Fruit fly (Drosophila melanogaster): ENCODE results near the gene Lcp65Ab2.

The Lcp65Ab2 gene

dm6 chr3L:6184884-6185438, 38.5 kb downstream of the Lcp65Ab2 start, which contains the start of the genes D19B and CG43293 (continued):
- TF ChIP-seq abd-A (tag; optimal IDR thresholded peaks at IDR 0.05) (no peak), CG11560 (tag; IDR thresholded peaks at IDR 0.05) (peak; percentile 72; the same call in 2 of the 3 replicates), Xrp1 (GFP tag; IDR thresholded peaks at IDR 0.05) (peak; percentile 95), CG6254 (GFP tag; optimal IDR thresholded peaks at IDR 0.05) (peak; percentile 77), CG30403 (GFP tag; optimal IDR thresholded peaks at IDR 0.05) (peak; percentile 92), crol (GFP tag; IDR thresholded peaks at IDR 0.05) (peak; percentile 34; the same call in 1 of the 2 replicates), D19A (tag; optimal IDR thresholded peaks at IDR 0.05) (peak; percentile 94), Dref (GFP tag; IDR thresholded peaks at IDR 0.05) (peak; percentile 86), CG2678 (tag; optimal IDR thresholded peaks at IDR 0.05) (peak; percentile 90), corto (GFP tag; optimal IDR thresholded peaks at IDR 0.05) (no peak), Usf (GFP tag; optimal IDR thresholded peaks at IDR 0.05) (peak; percentile 72), Atf-2 (GFP tag; optimal IDR thresholded peaks at IDR 0.05) (peak; percentile 73), Dip3 (GFP tag; optimal IDR thresholded peaks at IDR 0.05) (peak; percentile 83), CG12071 (GFP tag; optimal IDR thresholded peaks at IDR 0.05) (peak; percentile 88), ftz-f1 (GFP tag; optimal IDR thresholded peaks at IDR 0.05) (peak; percentile 79), CG2199 (GFP tag; IDR thresholded peaks at IDR 0.05) (peak; percentile 82), Mes4 (GFP tag; optimal IDR thresholded peaks at IDR 0.05) (peak; percentile 56), peb (GFP tag; IDR thresholded peaks at IDR 0.05) (peak; percentile 61), CG6683 (GFP tag; optimal IDR thresholded peaks at IDR 0.05) (peak; percentile 69), cad (GFP tag; optimal IDR thresholded peaks at IDR 0.05) (no peak), CG5953 (GFP tag; IDR thresholded peaks at IDR 0.05) (peak; percentile 87), CG7556 (GFP tag; optimal IDR thresholded peaks at IDR 0.05) (peak; percentile 81), NC2β (GFP tag; optimal IDR thresholded peaks at IDR 0.05) (peak; percentile 78), phol (tag; optimal IDR thresholded peaks at IDR 0.05) (peak; percentile 81), CG14014 (GFP tag; IDR thresholded peaks at IDR 0.05) (peak; percentile 92), CG1603 (tag; optimal IDR thresholded peaks at IDR 0.05) (peak; percentile 91), CG3847 (GFP tag; IDR thresholded peaks at IDR 0.05) (peak; percentile 91), CG3163 (GFP tag; optimal IDR thresholded peaks at IDR 0.05) (peak; percentile 65), nom (GFP tag; optimal IDR thresholded peaks at IDR 0.05) (peak; percentile 80), CG12299 (tag; optimal IDR thresholded peaks at IDR 0.05) (peak; percentile 69), CG5180 (GFP tag; optimal IDR thresholded peaks at IDR 0.05) (no peak), CG4360 (GFP tag; IDR thresholded peaks at IDR 0.05) (peak; percentile 58; the same call in 1 of the 2 replicates), mam (GFP tag; optimal IDR thresholded peaks at IDR 0.05) (peak; percentile 94), cas (GFP tag; IDR thresholded peaks at IDR 0.05) (peak; percentile 81), rib (GFP tag; IDR thresholded peaks at IDR 0.05) (peak; percentile 92), Oli (tag; optimal IDR thresholded peaks at IDR 0.05) (peak; percentile 83), CG4707 (GFP tag; optimal IDR thresholded peaks at IDR 0.05) (peak; percentile 91), psq (GFP tag; optimal IDR thresholded peaks at IDR 0.05) (peak; percentile 81), dan (GFP tag; IDR thresholded peaks at IDR 0.05) (no peak), CG12942 (GFP tag; optimal IDR thresholded peaks at IDR 0.05) (peak; percentile 91), YL-1 (GFP tag; optimal IDR thresholded peaks at IDR 0.05) (peak; percentile 95), Ptx1 (GFP tag; IDR thresholded peaks at IDR 0.05) (peak; percentile 94), Sox102F (GFP tag; optimal IDR thresholded peaks at IDR 0.05) (peak; percentile 89), CG4424 (GFP tag; optimal IDR thresholded peaks at IDR 0.05) (peak; percentile 88), ato (GFP tag; IDR thresholded peaks at IDR 0.05; ENCODE audit: partially characterized antibody) (peak; percentile 62), Optix (GFP tag; IDR thresholded peaks at IDR 0.05) (peak; percentile 93), Doc3 (GFP tag; IDR thresholded peaks at IDR 0.05; ENCODE audit: partially characterized antibody) (no peak), Dek (tag; optimal IDR thresholded peaks at IDR 0.05) (peak; percentile 90), chinmo (GFP tag; IDR thresholded peaks at IDR 0.05; ENCODE audit: partially characterized antibody) (peak; percentile 98), Hmx (GFP tag; optimal IDR thresholded peaks at IDR 0.05) (peak; percentile 48)

All from whole organism, embryonic.